Worm (Caenorhabditis elegans) whole organism, late embryonic: Measurements from ENCODE around the gene ppk-2.

Experiments used
- C38D4.7 ChIP-seq: fragments of 200-800 bp; sonication (Bioruptor generic); optimal IDR thresholded peaks from 2 replicates; lab custom pipeline; 2018; ENCODE audit warnings: mild to moderate bottlenecking, missing genetic modification characterization, moderate library complexity, missing compliant biosample characterization
- K02D7.2 ChIP-seq: sonication (generic microtip); optimal IDR thresholded peaks from 2 replicates; lab custom pipeline; 2017; ENCODE audit warnings: mild to moderate bottlenecking, missing genetic modification characterization, missing compliant biosample characterization
- ama-1 ChIP-seq: fragments of 150-350 bp; optimal IDR thresholded peaks from 2 replicates; lab custom pipeline; 2014
- ceh-48 ChIP-seq: sonication (generic microtip); optimal IDR thresholded peaks from 2 replicates; lab custom pipeline; 2016; ENCODE audit warnings: missing genetic modification characterization, inconsistent platforms, missing compliant biosample characterization
- dve-1 ChIP-seq: sonication (generic microtip); optimal IDR thresholded peaks from 2 replicates; lab custom pipeline; 2017; ENCODE audit warnings: antibody characterized with exemption, mild to moderate bottlenecking, missing genetic modification characterization, missing compliant biosample characterization
- elt-2 ChIP-seq: sonication (generic microtip); optimal IDR thresholded peaks from 2 replicates; lab custom pipeline; 2016; ENCODE audit warnings: missing genetic modification reagents, missing genetic modification characterization, missing compliant biosample characterization
- fkh-10 ChIP-seq: fragments of 150-350 bp; optimal IDR thresholded peaks from 2 replicates; lab custom pipeline; 2014; ENCODE audit warnings: missing biosample characterization, missing genetic modification reagents, missing genetic modification characterization
- hlh-6 ChIP-seq: sonication (generic microtip); optimal IDR thresholded peaks from 2 replicates; lab custom pipeline; 2016; ENCODE audit warnings: missing genotype, missing genetic modification characterization, missing compliant biosample characterization
- lin-11 ChIP-seq: fragments of 200-800 bp; sonication (Bioruptor generic); optimal IDR thresholded peaks from 2 replicates; lab custom pipeline; 2018; ENCODE audit warnings: mild to moderate bottlenecking, missing genetic modification characterization, missing compliant biosample characterization
- pqm-1 ChIP-seq: sonication (generic microtip); optimal IDR thresholded peaks from 2 replicates; lab custom pipeline; 2016; ENCODE audit warnings: missing genetic modification characterization, missing compliant biosample characterization
- rnt-1 ChIP-seq: sonication (generic microtip); optimal IDR thresholded peaks from 2 replicates; lab custom pipeline; 2016; ENCODE audit warnings: missing genetic modification characterization, missing compliant biosample characterization

- TF ChIP-seq pqm-1, result no peak
- no peak for TF ChIP-seq lin-11 (tag; lab: Kevin White, UChicago)
- no peak for TF ChIP-seq ceh-48
- no peak for TF ChIP-seq hlh-6
- TF ChIP-seq dve-1 (tag; lab: Kevin White, UChicago), result no peak
- TF ChIP-seq rnt-1, result no peak
- no peak for TF ChIP-seq fkh-10 (GFP tag; lab: Kevin White, UChicago)
- no peak for TF ChIP-seq K02D7.2
- no peak for TF ChIP-seq C38D4.7 (GFP tag; lab: Kevin White, UChicago)
- TF ChIP-seq ama-1 (lab: Kevin White, UChicago), result no peak
- TF ChIP-seq elt-2 (tag; lab: Kevin White, UChicago), result no peak
These were observed 30.0 kb downstream of the ppk-2 start for ce11 chrIII:2132059-2132458.
